Worm (Caenorhabditis elegans) whole organism, L2 larva: Measurements from ENCODE around the gene Y55D9A.2.

Source experiments
- lsy-2 ChIP-seq, 2 experiments: fragments of 150-350 bp in 1 of 2; sonication (generic microtip) in 1 of 2; optimal IDR thresholded peaks; 2 replicates each; lab custom pipeline; 2014 to 2017; ENCODE audit warnings: missing biosample characterization in 2 of 2, missing genetic modification characterization in 2 of 2
- nhr-237 ChIP-seq: fragments of 150-350 bp; optimal IDR thresholded peaks from 2 replicates; lab custom pipeline; 2014; ENCODE audit warnings: missing biosample characterization, missing genetic modification characterization
- skn-1 ChIP-seq: sonication (generic microtip); optimal IDR thresholded peaks from 2 replicates; lab custom pipeline; 2017; ENCODE audit warnings: missing biosample characterization, missing genetic modification characterization
- snpc-4 ChIP-seq: fragments of 150-350 bp; optimal IDR thresholded peaks from 2 replicates; lab custom pipeline; 2014; ENCODE audit warnings: missing biosample characterization, missing genetic modification characterization

DNA sequence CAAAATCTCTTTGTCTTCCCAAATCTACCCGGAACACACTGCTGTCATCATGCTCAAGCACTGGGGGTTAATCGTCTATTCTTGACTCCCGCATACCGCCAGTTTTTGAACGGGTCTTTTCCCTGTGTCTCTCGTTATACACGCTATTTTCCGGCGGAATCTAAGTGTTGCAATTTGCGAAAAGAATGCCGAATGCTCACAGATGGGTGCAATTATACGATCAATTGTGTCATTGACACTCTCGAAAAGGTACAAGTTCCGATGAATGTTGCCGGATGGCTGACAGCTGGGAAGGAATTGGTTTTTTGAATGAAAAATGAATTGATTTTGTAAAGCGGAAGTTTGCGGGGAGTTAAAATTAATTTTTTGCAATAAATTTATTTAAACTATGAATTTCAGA, 53.3 kb downstream of the Y55D9A.2 start:
- TF ChIP-seq nhr-237 (no peak), skn-1 (tag; lab: Kevin White, UChicago) (no peak), snpc-4 (tag; lab: Kevin White, UChicago) (no peak), lsy-2 (tag; optimal IDR thresholded peaks at IDR 0.05; lab: Kevin White, UChicago) (no peak)
